Worm (Caenorhabditis elegans): ENCODE measurements around the gene Y113G7B.12.

The Y113G7B.12 gene

ce11 chrV:20192102-20192880 is 20.2 kb downstream of the Y113G7B.12 start, which contains the start of the genes fbxa-115 and Y113G7B.27:
fbxa-115 (minus strand) TSS chrV:20192152.
Y113G7B.27 (plus strand) TSS chrV:20192830.
- no peak for TF ChIP-seq F49E8.2 (tag; optimal IDR thresholded peaks at IDR 0.05; ENCODE audit: insufficient read depth)

DNA sequence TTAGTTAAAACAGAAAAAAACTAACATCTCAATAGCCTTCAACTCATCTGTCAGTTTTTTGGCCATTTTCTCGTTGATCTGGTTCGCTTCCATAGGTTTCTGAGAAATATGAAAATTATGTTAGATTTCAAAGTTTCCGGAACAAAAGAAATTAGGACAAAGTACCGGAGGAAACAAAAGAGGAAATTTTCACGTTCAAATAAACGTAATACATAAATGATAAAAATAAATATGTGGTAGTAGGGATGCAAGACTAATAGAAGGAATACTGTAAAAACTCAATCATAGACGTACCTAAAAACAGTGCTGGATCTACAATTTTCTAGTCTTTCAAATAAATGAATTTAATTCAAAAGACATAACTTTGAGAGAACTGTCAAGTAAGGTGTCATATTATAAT is 23.7 kb downstream of the Y113G7B.12 start, which contains the start of gene fbxa-116:
Gene fbxa-116, minus strand, starts transcription at position 101 of the 400 bp plus-strand sequence.
- no peak for TF ChIP-seq dpff-1 (tag; optimal IDR thresholded peaks at IDR 0.05)
- TF ChIP-seq hrde-1 (tag; optimal IDR thresholded peaks at IDR 0.05; ENCODE audit: borderline replicate concordance) = no peak
- no peak for TF ChIP-seq gei-17 (GFP tag; optimal IDR thresholded peaks at IDR 0.05)
- TF ChIP-seq B0336.3 (GFP tag; IDR thresholded peaks at IDR 0.05) = no peak
- TF ChIP-seq ama-1 (optimal IDR thresholded peaks at IDR 0.05) = no peak
- TF ChIP-seq ama-1 (GFP tag; optimal IDR thresholded peaks at IDR 0.05) = no peak
- no peak for TF ChIP-seq pha-4 (tag; optimal IDR thresholded peaks at IDR 0.05)
- TF ChIP-seq lin-26 (GFP tag; IDR thresholded peaks at IDR 0.05) = no peak
- no peak for TF ChIP-seq let-526 (GFP tag; IDR thresholded peaks at IDR 0.05)
- no peak for TF ChIP-seq sea-2 (GFP tag; IDR thresholded peaks at IDR 0.05)
- no peak for TF ChIP-seq ekl-4 (GFP tag; IDR thresholded peaks at IDR 0.05)
- no peak for TF ChIP-seq chd-7 (tag; optimal IDR thresholded peaks at IDR 0.05)

ce11 chrV:20186579-20186978 is 25.9 kb downstream of the Y113G7B.12 start, which contains the start of gene srz-16:
srz-16 (minus strand) TSS chrV:20186679.
- TF ChIP-seq madf-10 (tag; optimal IDR thresholded peaks at IDR 0.05) (no peak), chd-7 (tag; optimal IDR thresholded peaks at IDR 0.05) (no peak), D2030.7 (GFP tag; IDR thresholded peaks at IDR 0.05) (no peak), attf-6 (GFP tag; IDR thresholded peaks at IDR 0.05) (no peak), ccch-3 (GFP tag; optimal IDR thresholded peaks at IDR 0.05) (no peak), sdz-38 (tag; optimal IDR thresholded peaks at IDR 0.05) (no peak), lin-54 (GFP tag; optimal IDR thresholded peaks at IDR 0.05) (no peak), hlh-26 (GFP tag; conservative IDR thresholded peaks at IDR 0.05) (no peak)

- no peak for TF ChIP-seq madf-6 (GFP tag; IDR thresholded peaks at IDR 0.05)
- TF ChIP-seq ceh-40 (GFP tag; IDR thresholded peaks at IDR 0.05) = no peak
- TF ChIP-seq B0336.3 (GFP tag; IDR thresholded peaks at IDR 0.05) = no peak
- no peak for TF ChIP-seq lin-54 (GFP tag; optimal IDR thresholded peaks at IDR 0.05)
These were observed 30.2 kb downstream of the Y113G7B.12 start for ce11 chrV:20182311-20182710.

- peak; percentile 22; the same call in 1 of the 2 replicates for TF ChIP-seq attf-6 (GFP tag; IDR thresholded peaks at IDR 0.05)
- TF ChIP-seq hmg-1.2 (GFP tag; IDR thresholded peaks at IDR 0.05) = peak; percentile 96
- peak; percentile 42; the same call in 1 of the 2 replicates for TF ChIP-seq D2030.7 (GFP tag; IDR thresholded peaks at IDR 0.05)
These were observed 31.7 kb downstream of the Y113G7B.12 start for ce11 chrV:20180819-20181218.

DNA sequence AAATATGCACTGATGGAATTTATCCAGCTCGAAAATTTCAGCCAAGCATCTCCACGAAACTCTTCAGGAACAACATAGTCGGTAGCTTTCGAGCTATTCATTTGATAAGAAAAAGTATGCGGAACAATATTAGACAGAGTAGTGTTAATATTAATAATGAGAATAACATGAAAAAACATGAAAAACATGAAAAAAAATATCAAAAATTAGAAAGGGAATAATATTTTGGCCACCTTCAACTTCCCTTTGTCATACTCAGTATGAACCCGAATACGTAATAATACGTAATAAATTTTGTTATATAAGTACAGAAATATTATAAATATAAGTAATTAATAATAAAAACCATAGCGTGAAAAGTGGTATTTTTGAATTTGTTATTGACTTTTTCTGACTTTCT is 40.5 kb downstream of the Y113G7B.12 start, which contains the start of gene srw-39:
Gene srw-39, minus strand, starts transcription at position 101 of the 400 bp plus-strand sequence.
- no peak for TF ChIP-seq nfyb-1 (GFP tag; IDR thresholded peaks at IDR 0.05)
- no peak for TF ChIP-seq bed-2 (GFP tag; IDR thresholded peaks at IDR 0.05)
- no peak for TF ChIP-seq mxl-1 (tag; optimal IDR thresholded peaks at IDR 0.05)
- TF ChIP-seq madf-3 (GFP tag; IDR thresholded peaks at IDR 0.05) = no peak
- TF ChIP-seq F57A8.1 (GFP tag; optimal IDR thresholded peaks at IDR 0.05) = no peak
- no peak for TF ChIP-seq chd-7 (tag; optimal IDR thresholded peaks at IDR 0.05)
- TF ChIP-seq B0261.1 (tag; optimal IDR thresholded peaks at IDR 0.05) = no peak
- TF ChIP-seq lin-54 (GFP tag; optimal IDR thresholded peaks at IDR 0.05) = no peak
- no peak for TF ChIP-seq unc-62 (GFP tag; optimal IDR thresholded peaks at IDR 0.05)
- no peak for TF ChIP-seq tlf-1 (GFP tag; optimal IDR thresholded peaks at IDR 0.05)
